Fruit fly (Drosophila melanogaster): Measurements from ENCODE around the gene bel.

bel gene

dm6 chr3R:8669029-8669707, 8.6 kb upstream of the bel start:
- TF ChIP-seq jim (GFP tag; optimal IDR thresholded peaks at IDR 0.05) (no peak), Hnf4 (GFP tag; optimal IDR thresholded peaks at IDR 0.05) (peak; percentile 97), ey (GFP tag; optimal IDR thresholded peaks at IDR 0.05) (peak; percentile 98), psq (GFP tag; optimal IDR thresholded peaks at IDR 0.05) (peak; percentile 94), Myc (optimal IDR thresholded peaks at IDR 0.05) (peak; percentile 17), Mio (GFP tag; optimal IDR thresholded peaks at IDR 0.05) (peak; percentile 90), rgr (GFP tag; optimal IDR thresholded peaks at IDR 0.05) (peak; percentile 98), woc (GFP tag; optimal IDR thresholded peaks at IDR 0.05) (peak; percentile 98), Hr78 (GFP tag; optimal IDR thresholded peaks at IDR 0.05) (no peak), Dif (GFP tag; optimal IDR thresholded peaks at IDR 0.05; ENCODE audit: partially characterized antibody) (peak; percentile 80), Jra (GFP tag; optimal IDR thresholded peaks at IDR 0.05) (peak; percentile 95), dsf (GFP tag; optimal IDR thresholded peaks at IDR 0.05; ENCODE audit: borderline replicate concordance) (peak; percentile 85), dl (GFP tag; optimal IDR thresholded peaks at IDR 0.05; ENCODE audit: insufficient read depth in 1 of 2, partially characterized antibody in 2 of 2) (peak in 1 of 2 experiments; percentile 16), fru (GFP tag; optimal IDR thresholded peaks at IDR 0.05) (peak; percentile 98), usp (GFP tag; optimal IDR thresholded peaks at IDR 0.05) (no peak), OdsH (GFP tag; optimal IDR thresholded peaks at IDR 0.05) (peak; percentile 99), N (GFP tag; optimal IDR thresholded peaks at IDR 0.05) (no peak), lola (GFP tag; optimal IDR thresholded peaks at IDR 0.05) (no peak), dmrt93B (GFP tag; optimal IDR thresholded peaks at IDR 0.05) (peak; percentile 89), Sp1 (GFP tag; optimal IDR thresholded peaks at IDR 0.05) (peak; percentile 97), brk (GFP tag; optimal IDR thresholded peaks at IDR 0.05) (peak; percentile 96), Vsx2 (GFP tag; optimal IDR thresholded peaks at IDR 0.05; ENCODE audit: partially characterized antibody) (no peak), CrebA (GFP tag; optimal IDR thresholded peaks at IDR 0.05; ENCODE audit: borderline replicate concordance) (peak; percentile 96), pan (optimal IDR thresholded peaks at IDR 0.05) (no peak), foxo (GFP tag; optimal IDR thresholded peaks at IDR 0.05) (peak; percentile 92 to 99), Dfd (GFP tag; optimal IDR thresholded peaks at IDR 0.05) (no peak), Hr83 (GFP tag; optimal IDR thresholded peaks at IDR 0.05; ENCODE audit: poor library complexity, severe bottlenecking) (peak; percentile 10), CG32264 (GFP tag; optimal IDR thresholded peaks at IDR 0.05) (peak; percentile 93), br (GFP tag; optimal IDR thresholded peaks at IDR 0.05) (peak; percentile 98), h (GFP tag; optimal IDR thresholded peaks at IDR 0.05) (peak; percentile 99), Rel (GFP tag; optimal IDR thresholded peaks at IDR 0.05) (peak; percentile 88), Rel (tag; optimal IDR thresholded peaks at IDR 0.05) (peak; percentile 86), sage (GFP tag; optimal IDR thresholded peaks at IDR 0.05) (peak; percentile 95), Abd-B (GFP tag; optimal IDR thresholded peaks at IDR 0.05) (no peak), GATAd (GFP tag; optimal IDR thresholded peaks at IDR 0.05) (no peak), HLH106 (tag; optimal IDR thresholded peaks at IDR 0.05) (peak; percentile 96), sv (GFP tag; optimal IDR thresholded peaks at IDR 0.05) (peak; percentile 96), CG9705 (GFP tag; optimal IDR thresholded peaks at IDR 0.05) (peak; percentile 92), tai (GFP tag; optimal IDR thresholded peaks at IDR 0.05) (no peak)

dm6 chr3R:8668024-8668856, 7.7 kb upstream of the bel start:
- TF ChIP-seq dl (GFP tag; optimal IDR thresholded peaks at IDR 0.05; ENCODE audit: insufficient read depth in 1 of 2, partially characterized antibody in 2 of 2) (peak in 1 of 2 experiments; percentile 4), br (GFP tag; optimal IDR thresholded peaks at IDR 0.05) (no peak), Sp1 (GFP tag; optimal IDR thresholded peaks at IDR 0.05) (no peak)

All from whole organism, wandering third instar larva.